Fruit fly (Drosophila melanogaster): ENCODE measurements around the gene Neb-cGP.

Gene Neb-cGP

dm6 chrX:10487964-10488605, 27.5 kb downstream of the Neb-cGP start (continued):
- TF ChIP-seq sens-2 (GFP tag; IDR thresholded peaks at IDR 0.05) (no peak), gro (GFP tag; optimal IDR thresholded peaks at IDR 0.05) (peak; percentile 38), CG7556 (GFP tag; optimal IDR thresholded peaks at IDR 0.05) (peak; percentile 54), Fer3 (tag; optimal IDR thresholded peaks at IDR 0.05) (peak; percentile 55), Sox102F (GFP tag; optimal IDR thresholded peaks at IDR 0.05) (peak; percentile 8), fd3F (GFP tag; optimal IDR thresholded peaks at IDR 0.05) (peak; percentile 36), vfl (GFP tag; optimal IDR thresholded peaks at IDR 0.05) (peak; percentile 23), CG3281 (GFP tag; optimal IDR thresholded peaks at IDR 0.05) (peak; percentile 65), CG7271 (tag; optimal IDR thresholded peaks at IDR 0.05) (no peak), Stat92E (GFP tag; optimal IDR thresholded peaks at IDR 0.05) (no peak), CG4730 (GFP tag; IDR thresholded peaks at IDR 0.05) (peak; percentile 12; the same call in 1 of the 2 replicates), schlank (tag; optimal IDR thresholded peaks at IDR 0.05) (peak; percentile 9), zfh2 (GFP tag; optimal IDR thresholded peaks at IDR 0.05) (peak; percentile 57), D (optimal IDR thresholded peaks at IDR 0.05) (no peak), D (GFP tag; optimal IDR thresholded peaks at IDR 0.05) (no peak), Dp (GFP tag; optimal IDR thresholded peaks at IDR 0.05) (no peak), nmo (GFP tag; optimal IDR thresholded peaks at IDR 0.05) (peak; percentile 11), CG13424 (tag; optimal IDR thresholded peaks at IDR 0.05) (peak; percentile 36), CG30020 (tag; optimal IDR thresholded peaks at IDR 0.05) (no peak), pita (GFP tag; optimal IDR thresholded peaks at IDR 0.05) (no peak), CG9876 (GFP tag; optimal IDR thresholded peaks at IDR 0.05) (peak; percentile 31), CG6272 (GFP tag; IDR thresholded peaks at IDR 0.05) (no peak), bbx (GFP tag; IDR thresholded peaks at IDR 0.05; ENCODE audit: partially characterized antibody) (no peak)

dm6 chrX:10496319-10496718, 35.8 kb downstream of the Neb-cGP start:
- TF ChIP-seq Pdp1 (GFP tag; optimal IDR thresholded peaks at IDR 0.05) (peak in 1 of 2 experiments; percentile 60), CG11696 (GFP tag; IDR thresholded peaks at IDR 0.05) (no peak), CG12219 (GFP tag; optimal IDR thresholded peaks at IDR 0.05) (no peak), CG2889 (GFP tag; IDR thresholded peaks at IDR 0.05) (no peak)
